Worm (Caenorhabditis elegans) whole organism, L3 larva: ENCODE data around the gene frpr-2.

Source experiments
- aly-2 ChIP-seq: fragments of 150-350 bp; optimal IDR thresholded peaks from 2 replicates; lab custom pipeline; 2014; ENCODE audit warnings: missing biosample characterization, missing genetic modification characterization
- ceh-82 ChIP-seq: fragments of 150-350 bp; optimal IDR thresholded peaks from 2 replicates; lab custom pipeline; 2014; ENCODE audit warnings: missing biosample characterization, missing genetic modification characterization
- egl-27 ChIP-seq: sonication (generic microtip); optimal IDR thresholded peaks from 4 replicates; lab custom pipeline; 2017; ENCODE audit warnings: missing biosample characterization, missing genetic modification reagents, missing genetic modification characterization
- eor-1 ChIP-seq, 2 experiments: fragments of 150-350 bp; optimal IDR thresholded peaks; 2 replicates each; lab custom pipeline; 2014 to 2018; ENCODE audit warnings: missing biosample characterization in 2 of 2, missing genetic modification characterization in 2 of 2
- lin-15B ChIP-seq: fragments of 150-350 bp; optimal IDR thresholded peaks from 2 replicates; lab custom pipeline; 2014; ENCODE audit warnings: missing biosample characterization, missing genetic modification characterization
- mdl-1 ChIP-seq: fragments of 150-350 bp; optimal IDR thresholded peaks from 2 replicates; lab custom pipeline; 2014; ENCODE audit warnings: missing biosample characterization, missing genetic modification characterization
- nhr-11 ChIP-seq: fragments of 150-350 bp; optimal IDR thresholded peaks from 2 replicates; lab custom pipeline; 2014; ENCODE audit warnings: missing biosample characterization, missing genetic modification characterization
- nhr-237 ChIP-seq: fragments of 150-350 bp; optimal IDR thresholded peaks from 2 replicates; lab custom pipeline; 2014; ENCODE audit warnings: missing biosample characterization, missing genetic modification characterization
- nhr-28 ChIP-seq: fragments of 150-350 bp; optimal IDR thresholded peaks from 2 replicates; lab custom pipeline; 2014; ENCODE audit warnings: missing biosample characterization, missing genetic modification characterization
- nhr-77 ChIP-seq: fragments of 150-350 bp; optimal IDR thresholded peaks from 2 replicates; lab custom pipeline; 2014; ENCODE audit warnings: missing biosample characterization, missing genetic modification characterization
- pha-4 ChIP-seq: fragments of 150-350 bp; optimal IDR thresholded peaks from 2 replicates; lab custom pipeline; 2014; ENCODE audit warnings: missing biosample characterization, missing genetic modification reagents, missing genetic modification characterization
- pqm-1 ChIP-seq: fragments of 150-350 bp; optimal IDR thresholded peaks from 2 replicates; lab custom pipeline; 2017; ENCODE audit warnings: missing biosample characterization, missing genetic modification characterization, inconsistent platforms
- ztf-4 ChIP-seq: fragments of 150-350 bp; optimal IDR thresholded peaks from 2 replicates; lab custom pipeline; 2014; ENCODE audit warnings: missing biosample characterization, missing genetic modification characterization

- TF ChIP-seq ztf-4 (no peak), mdl-1 (tag; lab: Kevin White, UChicago) (no peak), eor-1 (tag; optimal IDR thresholded peaks at IDR 0.05; lab: Kevin White, UChicago) (no peak), nhr-77 (tag; lab: Kevin White, UChicago) (no peak), nhr-28 (tag; lab: Kevin White, UChicago) (no peak), nhr-11 (tag; lab: Kevin White, UChicago) (no peak), nhr-237 (tag; lab: Kevin White, UChicago) (no peak), egl-27 (tag; lab: Kevin White, UChicago) (no peak), aly-2 (no peak), pha-4 (tag; lab: Kevin White, UChicago) (no peak), ceh-82 (tag; lab: Kevin White, UChicago) (no peak), lin-15B (tag; lab: Kevin White, UChicago) (no peak), pqm-1 (tag; lab: Kevin White, UChicago) (no peak)
These were observed 35.3 kb upstream of the frpr-2 start, which contains the start of gene C34E7.3 for ce11 chrX:12929961-12930360.
